Worm (Caenorhabditis elegans) whole organism, L1 larva: ENCODE measurements around the gene hog-1.

ENCODE experiments used
- C16A3.4 ChIP-seq: fragments of 150-350 bp; optimal IDR thresholded peaks from 2 replicates; lab custom pipeline; 2014; ENCODE audit warnings: missing biosample characterization, missing genetic modification characterization
- Y116A8C.19 ChIP-seq: sonication (generic microtip); optimal IDR thresholded peaks from 2 replicates; lab custom pipeline; 2016; ENCODE audit warnings: missing compliant biosample characterization, missing genetic modification characterization, borderline replicate concordance
- aly-2 ChIP-seq: fragments of 150-350 bp; optimal IDR thresholded peaks from 2 replicates; lab custom pipeline; 2014; ENCODE audit warnings: missing biosample characterization, missing genetic modification characterization
- ama-1 ChIP-seq: fragments of 150-350 bp; optimal IDR thresholded peaks from 2 replicates; lab custom pipeline; 2014
- ceh-63 ChIP-seq: fragments of 200-800 bp; sonication (Bioruptor generic); optimal IDR thresholded peaks from 2 replicates; lab custom pipeline; 2018; ENCODE audit warnings: mild to moderate bottlenecking, missing genetic modification characterization, missing compliant biosample characterization
- ceh-8 ChIP-seq: fragments of 200-800 bp; sonication (Bioruptor generic); optimal IDR thresholded peaks from 2 replicates; lab custom pipeline; 2018; ENCODE audit warnings: mild to moderate bottlenecking, missing genetic modification characterization, moderate library complexity, missing compliant biosample characterization
- ceh-90 ChIP-seq: sonication (generic microtip); optimal IDR thresholded peaks from 2 replicates; lab custom pipeline; 2016; ENCODE audit warnings: missing genetic modification characterization, missing compliant biosample characterization
- ces-1 ChIP-seq: fragments of 150-350 bp; optimal IDR thresholded peaks from 2 replicates; lab custom pipeline; 2014; ENCODE audit warnings: missing biosample characterization, missing genetic modification reagents, missing genetic modification characterization
- dpl-1 ChIP-seq, 3 experiments: fragments of 150-350 bp in 2 of 3; sonication (generic microtip) in 1 of 3; optimal IDR thresholded peaks; 2 replicates each; lab custom pipeline; 2014 to 2017; ENCODE audit warnings: missing biosample characterization in 3 of 3, missing genetic modification characterization in 3 of 3, missing genetic modification reagents in 3 of 3
- dsc-1 ChIP-seq: sonication (generic microtip); optimal IDR thresholded peaks from 2 replicates; lab custom pipeline; 2016; ENCODE audit warnings: mild to moderate bottlenecking, missing genetic modification characterization, missing compliant biosample characterization
- efl-1 ChIP-seq, 4 experiments: fragments of 150-350 bp; optimal IDR thresholded peaks in 3 of 4; peaks in 1 of 4; 1 replicate in 1 of 4; 2 replicates in 3 of 4; lab custom pipeline; 2014; ENCODE audit warnings: missing biosample characterization in 2 of 4, missing genetic modification characterization in 2 of 4, missing genetic modification reagents in 2 of 4
- efl-3 ChIP-seq: fragments of 200-800 bp; sonication (Bioruptor generic); optimal IDR thresholded peaks from 2 replicates; lab custom pipeline; 2018; ENCODE audit warnings: mild to moderate bottlenecking, missing genetic modification characterization, missing compliant biosample characterization
- egl-13 ChIP-seq: sonication (generic microtip); optimal IDR thresholded peaks from 2 replicates; lab custom pipeline; 2016; ENCODE audit warnings: missing genotype, missing genetic modification reagents, missing genetic modification characterization, missing compliant biosample characterization
- elt-2 ChIP-seq: sonication (generic microtip); optimal IDR thresholded peaks from 2 replicates; lab custom pipeline; 2016; ENCODE audit warnings: missing genetic modification characterization, mild to moderate bottlenecking, inconsistent platforms, missing compliant biosample characterization, missing genetic modification reagents
- elt-3 ChIP-seq, 6 experiments: fragments of 150-350 bp in 1 of 6; sonication (generic microtip); optimal IDR thresholded peaks; 2 replicates each; lab custom pipeline; 2017 to 2018; ENCODE audit warnings: missing biosample characterization in 6 of 6, missing genetic modification characterization in 6 of 6, inconsistent platforms in 1 of 6
- fkh-10 ChIP-seq: sonication (generic microtip); optimal IDR thresholded peaks from 2 replicates; lab custom pipeline; 2017; ENCODE audit warnings: missing biosample characterization, missing genetic modification reagents, missing genetic modification characterization
- fkh-4 ChIP-seq: sonication (generic microtip); optimal IDR thresholded peaks from 2 replicates; lab custom pipeline; 2016; ENCODE audit warnings: missing compliant biosample characterization, missing genetic modification characterization, borderline replicate concordance
- fkh-8 ChIP-seq: sonication (generic microtip); optimal IDR thresholded peaks from 2 replicates; lab custom pipeline; 2016; ENCODE audit warnings: mild to moderate bottlenecking, missing genetic modification characterization, missing compliant biosample characterization
- fos-1 ChIP-seq: fragments of 150-350 bp; optimal IDR thresholded peaks from 2 replicates; lab custom pipeline; 2014; ENCODE audit warnings: missing biosample characterization, missing genetic modification characterization
- hlh-4 ChIP-seq: sonication (generic microtip); optimal IDR thresholded peaks from 2 replicates; lab custom pipeline; 2016; ENCODE audit warnings: mild to moderate bottlenecking, missing genetic modification characterization, missing compliant biosample characterization
- isw-1 ChIP-seq: fragments of 200-800 bp; sonication (Bioruptor generic); IDR thresholded peaks from 2 replicates; pipeline ENCODE4 v1.3.6; 2022; ENCODE audit warnings: missing genetic modification characterization, missing compliant biosample characterization
- lin-14 ChIP-seq: fragments of 200-800 bp; sonication (Bioruptor generic); optimal IDR thresholded peaks from 2 replicates; lab custom pipeline; 2018; ENCODE audit warnings: mild to moderate bottlenecking, missing genetic modification characterization, moderate library complexity, missing compliant biosample characterization
- lin-35 ChIP-seq, 2 experiments: fragments of 150-350 bp; optimal IDR thresholded peaks; 2 replicates each; lab custom pipeline; 2014; ENCODE audit warnings: missing biosample characterization in 2 of 2, missing genetic modification characterization in 2 of 2, missing genetic modification reagents in 2 of 2
- lin-39 ChIP-seq: fragments of 150-350 bp; optimal IDR thresholded peaks from 2 replicates; lab custom pipeline; 2014; ENCODE audit warnings: missing biosample characterization, missing genetic modification reagents, missing genetic modification characterization
- lsy-2 ChIP-seq, 2 experiments: fragments of 150-350 bp; optimal IDR thresholded peaks; 2 replicates each; lab custom pipeline; 2014; ENCODE audit warnings: missing biosample characterization in 2 of 2, missing genetic modification characterization in 2 of 2
- mef-2 ChIP-seq: fragments of 150-350 bp; optimal IDR thresholded peaks from 2 replicates; lab custom pipeline; 2014; ENCODE audit warnings: missing biosample characterization, missing genetic modification characterization
- mep-1 ChIP-seq: fragments of 150-350 bp; optimal IDR thresholded peaks from 2 replicates; lab custom pipeline; 2014; ENCODE audit warnings: missing biosample characterization, missing genetic modification characterization
- nhr-11 ChIP-seq: fragments of 150-350 bp; optimal IDR thresholded peaks from 2 replicates; lab custom pipeline; 2014; ENCODE audit warnings: missing biosample characterization, missing genetic modification characterization
- nhr-12 ChIP-seq: sonication (generic microtip); optimal IDR thresholded peaks from 2 replicates; lab custom pipeline; 2017; ENCODE audit warnings: missing biosample characterization, missing genetic modification characterization
- nhr-19 ChIP-seq: fragments of 200-800 bp; sonication (Bioruptor generic); conservative IDR thresholded peaks from 2 replicates; pipeline ENCODE4 v1.3.6; 2022; ENCODE audit warnings: missing genetic modification characterization, missing compliant biosample characterization
- nhr-20 ChIP-seq: sonication (generic microtip); optimal IDR thresholded peaks from 2 replicates; lab custom pipeline; 2016; ENCODE audit warnings: mild to moderate bottlenecking, missing genetic modification characterization, missing compliant biosample characterization
- nhr-71 ChIP-seq: sonication (generic microtip); optimal IDR thresholded peaks from 2 replicates; lab custom pipeline; 2016; ENCODE audit warnings: mild to moderate bottlenecking, missing genetic modification characterization, moderate library complexity, missing compliant biosample characterization
- nhr-76 ChIP-seq: sonication (generic microtip); optimal IDR thresholded peaks from 2 replicates; lab custom pipeline; 2017; ENCODE audit warnings: missing biosample characterization, missing genetic modification characterization
- nhr-84 ChIP-seq: sonication (generic microtip); optimal IDR thresholded peaks from 2 replicates; lab custom pipeline; 2017; ENCODE audit warnings: missing biosample characterization, missing genetic modification characterization
- nhr-85 ChIP-seq: sonication (generic microtip); peaks from one replicate; lab custom pipeline; 2016; ENCODE audit warnings: missing genetic modification characterization, inconsistent platforms, missing compliant biosample characterization
- nhr-90 ChIP-seq: sonication (generic microtip); optimal IDR thresholded peaks from 2 replicates; lab custom pipeline; 2016; ENCODE audit warnings: mild to moderate bottlenecking, missing genetic modification characterization, missing compliant biosample characterization; ENCODE audit not compliant: poor library complexity
- pag-3 ChIP-seq: sonication (generic microtip); optimal IDR thresholded peaks from 2 replicates; lab custom pipeline; 2017; ENCODE audit warnings: missing genetic modification characterization, mild to moderate bottlenecking, missing compliant biosample characterization, antibody characterized with exemption, borderline replicate concordance; ENCODE audit not compliant: insufficient read depth
- pax-3 ChIP-seq: fragments of 200-800 bp; sonication (Bioruptor generic); optimal IDR thresholded peaks from 2 replicates; lab custom pipeline; 2018; ENCODE audit warnings: mild to moderate bottlenecking, missing genetic modification characterization, moderate library complexity, missing compliant biosample characterization
- rnt-1 ChIP-seq: sonication (generic microtip); optimal IDR thresholded peaks from 2 replicates; lab custom pipeline; 2016; ENCODE audit warnings: mild to moderate bottlenecking, missing genetic modification characterization, moderate library complexity, missing compliant biosample characterization
- skn-1 ChIP-seq: fragments of 150-350 bp; optimal IDR thresholded peaks from 2 replicates; lab custom pipeline; 2014; ENCODE audit warnings: missing biosample characterization, missing genetic modification characterization
- snu-23 ChIP-seq: sonication (generic microtip); optimal IDR thresholded peaks from 2 replicates; lab custom pipeline; 2016; ENCODE audit warnings: missing genetic modification characterization, missing compliant biosample characterization
- sox-4 ChIP-seq: sonication (generic microtip); optimal IDR thresholded peaks from 2 replicates; lab custom pipeline; 2016; ENCODE audit warnings: missing genetic modification characterization, missing compliant biosample characterization
- sptf-1 ChIP-seq: fragments of 150-350 bp; optimal IDR thresholded peaks from 2 replicates; lab custom pipeline; 2014; ENCODE audit warnings: missing biosample characterization, missing genetic modification characterization
- swsn-7 ChIP-seq: sonication (generic microtip); optimal IDR thresholded peaks from 2 replicates; lab custom pipeline; 2016; ENCODE audit warnings: missing genetic modification characterization, missing compliant biosample characterization
- tbx-2 ChIP-seq: sonication (generic microtip); optimal IDR thresholded peaks from 2 replicates; lab custom pipeline; 2016; ENCODE audit warnings: missing genetic modification characterization, missing compliant biosample characterization
- tlp-1 ChIP-seq: fragments of 150-350 bp; optimal IDR thresholded peaks from 2 replicates; lab custom pipeline; 2014; ENCODE audit warnings: missing biosample characterization, missing genetic modification characterization
- unc-130 ChIP-seq: fragments of 150-350 bp; optimal IDR thresholded peaks from 2 replicates; lab custom pipeline; 2017; ENCODE audit warnings: missing biosample characterization, missing genetic modification characterization, inconsistent platforms
- unc-62 ChIP-seq: fragments of 150-350 bp; optimal IDR thresholded peaks from 2 replicates; lab custom pipeline; 2014; ENCODE audit warnings: missing biosample characterization, missing genetic modification reagents, missing genetic modification characterization
- unc-98 ChIP-seq: fragments of 200-800 bp; sonication (Bioruptor generic); IDR thresholded peaks from 2 replicates; pipeline ENCODE4 v1.3.6; 2022; ENCODE audit warnings: missing genetic modification characterization, missing compliant biosample characterization
- xbp-1 ChIP-seq: sonication (generic microtip); optimal IDR thresholded peaks from 2 replicates; lab custom pipeline; 2016; ENCODE audit warnings: missing genetic modification characterization, missing compliant biosample characterization
- zip-4 ChIP-seq: fragments of 200-800 bp; sonication (Bioruptor generic); optimal IDR thresholded peaks from 2 replicates; lab custom pipeline; 2018; ENCODE audit warnings: mild to moderate bottlenecking, missing genetic modification characterization, moderate library complexity, missing compliant biosample characterization
- ztf-4 ChIP-seq: fragments of 150-350 bp; optimal IDR thresholded peaks from 2 replicates; lab custom pipeline; 2014; ENCODE audit warnings: missing biosample characterization, missing genetic modification characterization

hog-1 gene

DNA sequence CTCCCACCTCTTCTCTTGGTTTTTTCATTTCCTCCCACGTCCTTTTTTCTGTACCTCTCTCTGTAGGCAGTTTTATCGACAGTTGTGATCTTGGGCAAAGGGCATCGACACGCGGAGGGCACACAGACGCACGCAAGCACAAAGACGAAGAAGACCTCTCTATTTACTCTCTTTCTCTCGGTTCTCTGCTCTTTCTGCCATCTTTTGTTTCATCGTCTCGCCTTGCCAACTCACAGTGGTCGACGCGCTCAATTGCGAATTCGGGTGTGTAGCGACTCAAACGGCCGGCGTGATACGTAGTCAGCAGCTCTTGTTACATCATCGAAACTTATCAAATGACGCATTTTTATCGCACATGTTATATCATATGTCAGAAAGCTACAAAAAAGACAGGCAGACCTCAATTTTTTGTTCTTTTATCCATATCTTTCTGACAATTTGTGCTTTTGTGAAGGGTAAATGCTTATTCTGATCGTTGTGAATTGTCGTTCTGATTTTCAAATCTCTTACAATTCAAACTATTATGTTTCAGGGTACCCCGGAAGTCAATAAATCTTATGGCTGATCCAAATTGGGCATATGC, 12.9 kb downstream of the hog-1 start, which contains the start of gene puf-9:
Gene puf-9 (plus strand): TSS at position 533 of the 583 bp plus-strand sequence.
- TF ChIP-seq mep-1 (peak; percentile 99), ceh-63 (GFP tag; lab: Kevin White, UChicago) (no peak), ztf-4 (tag; lab: Kevin White, UChicago) (peak; percentile 99), swsn-7 (peak; percentile 100), fos-1 (peak; percentile 98), nhr-20 (tag; lab: Kevin White, UChicago) (peak; percentile 100), nhr-85 (tag; lab: Kevin White, UChicago) (peak; percentile 100), elt-3 (tag; optimal IDR thresholded peaks at IDR 0.05; lab: Kevin White, UChicago) (peak; percentile 74 to 100 (median 99)), nhr-90 (tag; lab: Kevin White, UChicago) (peak; percentile 100), xbp-1 (tag; lab: Kevin White, UChicago) (peak; percentile 100), pag-3 (peak; percentile 84), unc-130 (peak; percentile 98), ceh-90 (tag; lab: Kevin White, UChicago) (no peak), C16A3.4 (tag; lab: Kevin White, UChicago) (peak; percentile 100), sox-4 (tag; lab: Kevin White, UChicago) (peak; percentile 94), lin-39 (tag; lab: Kevin White, UChicago) (peak; percentile 95), lsy-2 (tag; optimal IDR thresholded peaks at IDR 0.05; lab: Kevin White, UChicago) (peak; percentile 97), aly-2 (tag; lab: Kevin White, UChicago) (peak; percentile 92), zip-4 (GFP tag; lab: Kevin White, UChicago) (peak; percentile 92), isw-1 (peak; percentile 98), elt-2 (tag; lab: Kevin White, UChicago) (peak; percentile 97), Y116A8C.19 (tag; lab: Kevin White, UChicago) (no peak), nhr-84 (no peak), dsc-1 (tag; lab: Kevin White, UChicago) (peak; percentile 99), nhr-19 (peak; percentile 100), sptf-1 (tag; lab: Kevin White, UChicago) (no peak), tlp-1 (tag; lab: Kevin White, UChicago) (no peak), egl-13 (tag; lab: Kevin White, UChicago) (peak; percentile 98), lin-14 (GFP tag; lab: Kevin White, UChicago) (peak; percentile 100), nhr-71 (peak; percentile 100), nhr-11 (tag; lab: Kevin White, UChicago) (peak; percentile 96), pax-3 (tag; lab: Kevin White, UChicago) (peak; percentile 98), unc-62 (peak; percentile 84), rnt-1 (tag; lab: Kevin White, UChicago) (peak; percentile 98), ama-1 (lab: Kevin White, UChicago) (peak; percentile 59), ceh-8 (GFP tag; lab: Kevin White, UChicago) (peak; percentile 98), lin-35 (GFP tag; optimal IDR thresholded peaks at IDR 0.05; lab: Kevin White, UChicago) (peak; percentile 93 to 98), snu-23 (GFP tag; lab: Kevin White, UChicago) (peak; percentile 100), unc-98 (peak; percentile 83), fkh-8 (tag; lab: Kevin White, UChicago) (peak; percentile 100), skn-1 (tag; lab: Kevin White, UChicago) (peak; percentile 97), dpl-1 (GFP tag; optimal IDR thresholded peaks at IDR 0.05; lab: Kevin White, UChicago) (peak; percentile 87 to 90 (median 88)), nhr-76 (tag; lab: Kevin White, UChicago) (peak; percentile 88), mef-2 (tag; lab: Kevin White, UChicago) (peak; percentile 83), nhr-12 (tag; lab: Kevin White, UChicago) (peak; percentile 50), hlh-4 (tag; lab: Kevin White, UChicago) (no peak), efl-1 (optimal IDR thresholded peaks at IDR 0.05; lab: Kevin White, UChicago) (peak; percentile 92 to 96), efl-1 (GFP tag; optimal IDR thresholded peaks at IDR 0.05 in 1 of 2; lab: Kevin White, UChicago) (peak; percentile 80 to 99), ces-1 (GFP tag; lab: Kevin White, UChicago) (no peak), tbx-2 (peak; percentile 100), efl-3 (peak; percentile 75), fkh-4 (peak; percentile 81), fkh-10 (GFP tag; lab: Kevin White, UChicago) (peak; percentile 99)
